Fruit fly (Drosophila melanogaster): ENCODE measurements around the gene aust.

DNA sequence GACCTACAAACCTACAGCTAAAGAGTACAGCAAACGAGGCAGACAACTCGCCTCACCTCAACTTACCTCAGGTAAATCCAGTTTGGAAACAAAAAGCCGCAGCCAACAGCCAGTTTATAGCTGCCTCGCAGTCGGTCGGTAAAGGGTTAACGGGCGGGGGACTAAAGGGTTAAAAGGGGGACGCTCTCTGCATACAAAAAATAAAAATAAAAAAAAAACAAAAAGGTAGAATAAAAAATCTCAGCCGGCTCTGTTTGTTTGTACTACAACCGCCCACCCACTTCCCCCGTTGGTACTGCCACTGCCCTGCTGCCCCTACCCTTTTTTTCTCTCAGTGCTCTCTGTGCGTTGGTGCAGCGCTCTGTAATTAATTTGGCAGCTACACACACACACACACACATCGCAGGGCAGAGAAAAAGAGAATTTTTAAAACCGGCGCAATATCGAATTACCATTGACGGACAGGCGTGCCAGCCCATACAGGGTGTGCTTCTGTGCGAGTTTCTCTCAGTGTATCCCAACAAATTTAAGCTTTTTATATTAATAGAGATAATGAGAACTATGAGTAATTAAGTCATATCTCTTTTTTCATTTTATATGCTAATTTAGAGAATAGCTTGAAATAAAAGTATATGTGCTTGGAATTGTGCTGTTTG is 26.4 kb downstream of the aust start:
- TF ChIP-seq ttk (optimal IDR thresholded peaks at IDR 0.05) (no peak), h (optimal IDR thresholded peaks at IDR 0.05) (no peak), Sin3A (optimal IDR thresholded peaks at IDR 0.05) (no peak), psq (optimal IDR thresholded peaks at IDR 0.05) (no peak), Myc (optimal IDR thresholded peaks at IDR 0.05) (no peak), insv (optimal IDR thresholded peaks at IDR 0.05) (no peak)
